Worm (Caenorhabditis elegans): Measurements from ENCODE around the gene T04B8.5.

- TF ChIP-seq sox-2 (GFP tag; IDR thresholded peaks at IDR 0.05) (no peak), sdc-2 (tag; optimal IDR thresholded peaks at IDR 0.05) (no peak), ceh-45 (GFP tag; IDR thresholded peaks at IDR 0.05) (no peak), nhr-11 (tag; optimal IDR thresholded peaks at IDR 0.05) (no peak), lin-11 (tag; optimal IDR thresholded peaks at IDR 0.05) (no peak), nfya-1 (tag; optimal IDR thresholded peaks at IDR 0.05) (no peak), hlh-30 (tag; optimal IDR thresholded peaks at IDR 0.05; ENCODE audit: insufficient read depth) (no peak), pha-4 (tag; optimal IDR thresholded peaks at IDR 0.05) (no peak), dve-1 (tag; optimal IDR thresholded peaks at IDR 0.05) (no peak), Y22D7AL.16 (tag; optimal IDR thresholded peaks at IDR 0.05) (no peak), ceh-6 (GFP tag; optimal IDR thresholded peaks at IDR 0.05) (no peak), npax-4 (tag; optimal IDR thresholded peaks at IDR 0.05) (no peak)
Observed at ce11 chrII:580189-580643, 44.1 kb downstream of the T04B8.5 start, which contains the start of the genes cdc-37 and W08F4.3.
